Fruit fly (Drosophila melanogaster) ovary, adult (tissue): ENCODE measurements around the gene Drsl3.

Experiments
- CG17801 ChIP-seq: fragments of 200-800 bp; optimal IDR thresholded peaks from 2 replicates; lab custom pipeline; 2019; ENCODE audit warnings: missing biosample characterization, mild to moderate bottlenecking, missing genetic modification characterization, moderate library complexity; ENCODE audit not compliant: partially characterized antibody

Gene Drsl3

DNA sequence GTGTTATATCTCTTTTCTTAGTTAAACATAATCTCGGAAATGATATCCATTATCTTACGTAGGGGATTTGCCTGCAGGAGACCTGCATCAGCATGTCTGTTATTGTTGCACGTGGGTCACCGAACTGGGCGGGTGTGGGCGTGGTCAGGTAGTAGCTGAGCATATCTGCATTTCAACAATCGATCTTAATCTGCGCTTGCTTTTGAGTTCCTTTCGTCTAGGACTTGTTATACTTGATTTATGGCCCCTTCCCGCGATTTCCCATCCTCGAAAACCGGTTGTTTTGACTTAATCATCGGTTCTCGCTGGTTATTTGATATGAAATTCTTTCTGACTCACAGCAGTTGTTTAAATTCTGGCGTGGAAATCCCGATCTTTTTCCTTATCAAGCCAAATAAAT lies 10.1 kb upstream of the Drsl3 start:
- no peak for TF ChIP-seq CG17801 (GFP tag; lab: Kevin White, UChicago)

DNA sequence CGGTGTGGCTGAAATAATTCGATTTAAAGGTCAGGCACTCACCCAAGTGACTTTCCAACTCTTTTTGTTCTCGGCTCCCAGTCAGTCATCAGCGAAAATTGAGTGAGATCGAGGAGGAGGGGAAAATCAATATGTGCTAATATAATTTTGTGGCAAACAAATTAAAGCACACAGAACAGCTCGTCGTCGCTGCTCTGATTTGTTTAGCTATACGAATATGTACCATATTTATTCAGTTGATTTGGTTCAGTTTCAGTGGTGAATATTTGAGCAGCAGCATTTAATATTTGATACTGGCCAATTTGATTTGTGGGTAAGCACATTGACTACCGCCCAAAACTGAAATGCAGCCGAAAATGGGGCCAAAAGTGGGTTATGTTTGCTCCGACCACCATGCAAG lies 9.4 kb upstream of the Drsl3 start:
- no peak for TF ChIP-seq CG17801 (GFP tag; lab: Kevin White, UChicago)

- no peak for TF ChIP-seq CG17801 (GFP tag; lab: Kevin White, UChicago)
These were observed 8.3 kb upstream of the Drsl3 start for dm6 chr3L:3306515-3306914.

dm6 chr3L:3307593-3307992 lies 7.2 kb upstream of the Drsl3 start:
- no peak for TF ChIP-seq CG17801 (GFP tag; lab: Kevin White, UChicago)

dm6 chr3L:3308676-3309613 lies 5.9 kb upstream of the Drsl3 start:
- no peak for TF ChIP-seq CG17801 (GFP tag; lab: Kevin White, UChicago)

DNA sequence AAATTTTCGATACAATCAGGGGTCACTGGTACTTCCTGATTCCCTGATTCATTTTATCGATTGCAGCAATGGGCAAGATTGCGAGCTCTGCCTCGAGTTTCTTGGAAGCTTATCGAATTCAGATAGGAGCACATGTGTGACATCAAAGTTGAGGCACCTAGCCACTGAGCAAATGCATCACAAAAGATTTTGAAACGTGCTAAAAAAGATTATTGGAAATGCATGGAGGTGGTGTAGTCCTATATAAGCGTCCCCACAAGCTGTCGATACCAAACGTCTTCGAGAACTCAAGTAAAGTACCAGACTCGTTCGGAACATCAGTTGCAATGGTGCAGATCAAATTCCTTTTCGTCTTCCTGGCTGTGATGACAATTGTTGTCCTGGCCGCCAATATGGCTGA lies 747 bp upstream of the Drsl3 start, which contains the start of gene Drsl2:
Drsl2 (plus strand) TSS at position 301 of the 400 bp plus-strand sequence.
- no peak for TF ChIP-seq CG17801 (GFP tag; lab: Kevin White, UChicago)

DNA sequence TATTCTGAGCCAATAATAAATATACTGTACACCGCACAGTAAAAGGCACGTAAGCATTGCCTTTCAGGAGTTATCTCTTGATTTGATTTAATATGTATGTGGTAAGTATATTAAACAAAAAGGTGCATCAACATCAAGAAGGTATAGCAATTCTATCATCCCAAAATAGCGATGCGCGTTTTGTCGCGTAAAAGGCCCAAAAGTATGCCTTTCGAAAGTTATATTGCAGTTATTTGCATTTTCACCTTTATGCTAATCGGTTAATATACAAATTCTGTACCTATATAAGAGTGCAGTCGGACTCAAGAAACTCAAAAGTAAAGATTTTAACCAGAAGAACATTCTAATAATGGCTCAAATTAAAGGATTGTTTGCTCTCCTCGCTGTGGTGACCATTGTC lies 492 bp downstream of the Drsl3 start, which contains the start of gene Drsl4:
Drsl4 (plus strand) TSS at position 333 of the 400 bp plus-strand sequence.
- no peak for TF ChIP-seq CG17801 (GFP tag; lab: Kevin White, UChicago)

DNA sequence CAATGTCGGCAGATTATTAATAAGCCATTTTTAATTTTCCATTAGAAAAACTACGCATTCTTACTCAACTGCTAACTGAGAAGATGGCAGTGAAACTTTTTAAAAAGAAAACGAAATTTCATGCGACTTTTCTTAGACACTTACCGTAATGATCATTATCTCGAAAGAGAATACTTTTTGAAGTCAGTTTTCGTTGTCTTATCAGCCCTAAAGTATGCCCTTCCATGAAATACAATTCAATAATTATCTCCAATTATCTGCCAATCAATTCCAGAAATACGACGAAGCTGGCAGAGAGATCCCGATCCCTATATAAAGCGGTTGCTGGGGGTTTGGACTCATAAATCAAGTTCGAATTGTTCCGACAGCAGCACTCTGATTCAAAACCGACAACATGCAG lies 1.6 kb downstream of the Drsl3 start, which contains the start of gene Drsl5:
Drsl5 (plus strand) TSS at position 341 of the 400 bp plus-strand sequence.
- TF ChIP-seq CG17801 (GFP tag; lab: Kevin White, UChicago): no peak

DNA sequence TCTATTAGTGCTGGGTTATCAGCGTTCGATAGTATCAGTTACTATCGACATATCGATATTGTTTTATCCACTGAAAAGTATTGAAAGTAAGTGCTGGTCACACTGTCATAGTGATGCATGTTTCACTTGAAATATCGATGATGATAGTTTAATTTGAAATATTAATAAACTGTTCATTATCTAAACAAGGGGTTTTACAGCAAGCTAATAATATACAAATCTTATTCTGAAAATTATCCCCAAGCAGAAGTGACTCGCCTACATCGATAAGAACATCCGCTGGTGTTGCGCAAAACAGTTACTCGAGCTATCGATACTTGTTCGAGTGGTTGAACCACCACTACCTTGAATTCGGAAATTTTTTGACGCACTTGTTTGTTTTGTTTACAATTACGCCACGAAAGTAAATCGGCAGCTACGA lies 4.4 kb downstream of the Drsl3 start, which contains the start of the genes PIG-C, CG12016 and Dpm2:
PIG-C (minus strand) TSS at position 10 of the 421 bp plus-strand sequence.
CG12016 (plus strand) TSS at position 333 of the 421 bp plus-strand sequence.
Dpm2 (plus strand) TSS at position 333 of the 421 bp plus-strand sequence.
- peak; percentile 50 for TF ChIP-seq CG17801 (GFP tag; lab: Kevin White, UChicago)

dm6 chr3L:3319992-3320732 lies 5.4 kb downstream of the Drsl3 start:
- TF ChIP-seq CG17801 (GFP tag; lab: Kevin White, UChicago): no peak

- TF ChIP-seq CG17801 (GFP tag; lab: Kevin White, UChicago): no peak
These were observed 10.8 kb downstream of the Drsl3 start for dm6 chr3L:3325597-3325924.

DNA sequence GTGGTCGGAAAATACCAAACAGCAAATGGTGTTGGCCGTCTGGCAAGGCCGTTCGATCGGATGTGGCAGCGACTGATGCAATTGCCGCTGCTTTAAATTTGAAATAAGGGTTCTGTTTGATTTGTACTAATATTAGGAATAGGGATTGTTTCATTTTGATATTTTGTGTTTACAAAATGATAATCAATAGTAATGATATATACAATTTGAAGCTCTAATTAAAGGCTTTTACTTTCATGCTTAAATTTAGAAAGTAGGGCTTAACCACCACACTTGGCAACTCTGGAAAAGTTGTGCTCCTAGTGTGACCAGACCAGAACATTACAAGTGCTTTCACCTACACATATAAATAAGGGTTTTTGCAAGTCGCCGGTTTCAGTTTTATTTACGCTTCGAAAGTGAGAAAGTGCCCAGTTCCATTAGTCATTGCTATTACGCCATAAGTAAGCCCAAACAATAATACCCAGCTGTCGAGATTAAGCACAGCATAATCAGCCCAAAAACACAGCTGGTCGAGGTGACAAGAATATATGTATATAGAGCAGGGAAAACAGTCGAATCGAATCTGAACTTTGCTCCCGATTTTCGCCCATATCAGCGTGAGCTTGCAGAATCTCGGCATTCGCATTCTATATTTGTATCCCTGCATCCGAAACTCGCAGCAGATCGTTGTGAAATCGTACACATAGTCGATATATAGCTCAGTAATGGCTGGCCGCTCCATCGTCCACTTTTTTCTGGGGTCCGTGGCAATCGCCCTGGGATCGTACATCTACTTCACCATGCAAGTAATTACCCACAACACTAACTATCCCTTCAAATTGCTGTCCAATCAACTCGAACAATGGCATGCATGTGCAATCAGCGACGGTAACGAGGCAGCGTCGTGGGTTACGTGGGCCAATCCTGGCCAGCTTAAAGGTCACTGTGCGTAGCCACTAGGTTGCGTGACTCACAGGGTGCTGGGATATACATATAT lies 11.4 kb downstream of the Drsl3 start, which contains the start of gene Gtpx:
Gtpx (plus strand) TSS at position 341 of the 979 bp plus-strand sequence.
- TF ChIP-seq CG17801 (GFP tag; lab: Kevin White, UChicago): peak; percentile 24

DNA sequence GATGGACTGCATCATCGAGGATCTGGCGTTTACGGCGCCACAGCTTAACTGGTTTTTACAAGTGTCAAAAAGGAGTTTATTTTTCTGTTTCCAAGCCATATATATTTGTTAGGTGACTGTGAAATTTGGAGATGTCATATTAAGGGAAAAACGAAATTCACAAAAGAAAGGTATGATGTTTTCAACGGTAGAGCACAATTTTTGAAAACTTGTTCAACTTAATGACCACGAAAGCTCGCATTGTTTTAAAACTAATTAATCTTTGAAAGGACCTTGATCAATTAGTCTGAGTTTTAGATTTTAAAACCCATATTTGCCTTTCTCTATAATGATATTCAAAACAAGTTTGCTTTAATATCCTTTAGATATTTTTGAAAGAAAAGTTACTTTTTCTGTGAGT lies 14.0 kb downstream of the Drsl3 start, which contains the start of gene Strip:
Strip (minus strand) TSS at position 101 of the 400 bp plus-strand sequence.
- no peak for TF ChIP-seq CG17801 (GFP tag; lab: Kevin White, UChicago)

DNA sequence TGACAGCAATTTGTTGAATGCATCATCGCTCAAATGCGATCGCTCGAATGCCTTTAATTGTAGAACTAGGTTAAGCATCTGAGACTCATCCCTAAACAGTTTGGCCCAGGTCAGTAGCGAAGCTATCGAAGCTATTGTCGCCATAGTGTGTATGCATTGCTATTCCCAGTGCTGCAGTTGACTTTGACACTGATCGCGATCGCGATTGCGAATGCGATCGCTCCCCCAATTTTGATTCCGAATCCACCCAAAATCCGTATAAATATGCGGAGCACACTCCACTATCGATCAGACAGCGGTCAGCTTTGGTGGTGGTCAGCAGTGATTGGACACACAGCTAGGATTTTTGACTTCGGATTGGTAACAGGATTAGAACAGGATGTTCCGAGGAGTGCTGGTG lies 15.0 kb downstream of the Drsl3 start, which contains the start of gene CG14961:
CG14961 (plus strand) TSS at position 301 of the 400 bp plus-strand sequence.
- no peak for TF ChIP-seq CG17801 (GFP tag; lab: Kevin White, UChicago)
